Worm (Caenorhabditis elegans) whole organism, L4 larva: ENCODE data around the gene Y54G2A.40.

Experiments
- ces-1 ChIP-seq: fragments of 150-350 bp; sonication (generic microtip); optimal IDR thresholded peaks from 4 replicates; lab custom pipeline; 2014; ENCODE audit warnings: missing biosample characterization, missing genetic modification reagents, missing genetic modification characterization
- mep-1 ChIP-seq: fragments of 150-350 bp; sonication (generic microtip); optimal IDR thresholded peaks from 3 replicates; lab custom pipeline; 2014; ENCODE audit warnings: missing biosample characterization, missing genetic modification characterization
- unc-62 ChIP-seq, 3 experiments: fragments of 150-350 bp in 1 of 3; sonication (generic microtip); optimal IDR thresholded peaks in 2 of 3; peaks in 1 of 3; 1 replicate in 1 of 3; 2 replicates in 2 of 3; lab custom pipeline; 2014 to 2017; ENCODE audit warnings: missing biosample characterization in 3 of 3, missing genetic modification characterization in 3 of 3, missing genetic modification reagents in 3 of 3, missing genotype in 1 of 3
- zag-1 ChIP-seq: fragments of 150-350 bp; optimal IDR thresholded peaks from 2 replicates; lab custom pipeline; 2014; ENCODE audit warnings: missing biosample characterization, missing genetic modification characterization

DNA sequence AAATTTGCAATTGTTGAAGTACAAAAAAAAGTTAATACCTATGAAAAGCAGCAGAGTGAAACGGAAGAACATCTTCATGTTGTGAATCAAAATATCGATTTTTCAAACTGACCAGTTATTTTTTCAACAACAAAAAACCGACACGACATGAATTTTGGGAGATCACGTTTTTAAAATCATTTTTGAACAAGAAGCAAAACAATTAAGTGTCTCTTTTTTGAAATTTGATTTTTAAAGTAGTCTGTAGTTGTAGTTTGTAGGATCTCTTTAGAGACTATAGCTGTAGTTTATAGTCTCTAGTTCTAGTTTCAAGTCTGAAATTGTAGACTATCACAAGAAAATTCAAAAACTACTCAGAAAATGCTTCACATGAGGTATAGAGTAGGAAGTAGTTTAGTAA lies 2.4 kb upstream of the Y54G2A.40 start, which contains the start of gene Y54G2A.15:
- TF ChIP-seq unc-62 (GFP tag; optimal IDR thresholded peaks at IDR 0.05 in 1 of 2; lab: Kevin White, UChicago), result no peak
- TF ChIP-seq unc-62 (tag; optimal IDR thresholded peaks at IDR 0.05; lab: Kevin White, UChicago), result no peak
- TF ChIP-seq zag-1, result no peak
- TF ChIP-seq mep-1, result no peak
- no peak for TF ChIP-seq ces-1 (GFP tag; lab: Kevin White, UChicago)
